Fruit fly (Drosophila melanogaster): ENCODE measurements around the gene CG7650.

dm6 chr3L:15610109-15610508 is at the start of gene CG7650:
- TF ChIP-seq CG8478 (optimal IDR thresholded peaks at IDR 0.05) (no peak), CTCF (optimal IDR thresholded peaks at IDR 0.05) (no peak)
